Worm (Caenorhabditis elegans) whole organism, midembryonic: ENCODE data around the gene F01F1.11.

ENCODE experiments used
- T22C8.4 ChIP-seq: fragments of 200-800 bp; sonication (Bioruptor generic); IDR thresholded peaks from 2 replicates; pipeline ENCODE4 v1.3.6; 2022; ENCODE audit warnings: missing genetic modification characterization, missing compliant biosample characterization
- flt-1 ChIP-seq: fragments of 200-800 bp; sonication (Bioruptor generic); IDR thresholded peaks from 2 replicates; pipeline ENCODE4 v1.3.6; 2022; ENCODE audit warnings: missing genetic modification characterization, missing compliant biosample characterization
- klf-2 ChIP-seq: fragments of 200-800 bp; sonication (Bioruptor generic); conservative IDR thresholded peaks from 2 replicates; pipeline ENCODE4 v1.3.6; 2022; ENCODE audit warnings: missing genetic modification reagents, missing genetic modification characterization, missing compliant biosample characterization

ce11 chrIII:5824450-5824972 lies 47.2 kb downstream of the F01F1.11 start:
- TF ChIP-seq klf-2 (GFP tag; lab: Robert Waterston, UW): no peak
- no peak for TF ChIP-seq flt-1
- no peak for TF ChIP-seq T22C8.4 (GFP tag; lab: Robert Waterston, UW)
